Worm (Caenorhabditis elegans) whole organism, L4/young adult: Measurements from ENCODE around the gene T06A1.1.

Experiments used
- W03F9.2 ChIP-seq: fragments of 150-350 bp; optimal IDR thresholded peaks from 2 replicates; lab custom pipeline; 2014; ENCODE audit warnings: missing biosample characterization, missing genetic modification characterization
- dao-5 ChIP-seq: sonication (generic microtip); optimal IDR thresholded peaks from 2 replicates; lab custom pipeline; 2016; ENCODE audit warnings: missing genotype, missing genetic modification characterization, moderate library complexity, missing compliant biosample characterization
- him-1 ChIP-seq: sonication (generic microtip); optimal IDR thresholded peaks from 2 replicates; lab custom pipeline; 2016; ENCODE audit warnings: missing genotype, missing genetic modification reagents, missing genetic modification characterization, missing compliant biosample characterization

The T06A1.1 gene

ce11 chrV:1925487-1925886 is at the start of gene T06A1.1:
TSS of gene T06A1.1 (minus strand) at chrV:1925587.
- TF ChIP-seq dao-5 (tag; lab: Kevin White, UChicago), result no peak
- TF ChIP-seq W03F9.2 (tag; lab: Kevin White, UChicago), result no peak
- TF ChIP-seq him-1 (tag; lab: Kevin White, UChicago), result no peak

ce11 chrV:1975049-1975448 is 49.7 kb upstream of the T06A1.1 start, which contains the start of gene fbxa-201:
TSS of gene fbxa-201 (plus strand) at chrV:1975349.
- no peak for TF ChIP-seq him-1 (tag; lab: Kevin White, UChicago)
- TF ChIP-seq W03F9.2 (tag; lab: Kevin White, UChicago), result no peak
- TF ChIP-seq dao-5 (tag; lab: Kevin White, UChicago), result no peak

- TF ChIP-seq him-1 (tag; lab: Kevin White, UChicago), result no peak
- TF ChIP-seq dao-5 (tag; lab: Kevin White, UChicago), result no peak
- no peak for TF ChIP-seq W03F9.2 (tag; lab: Kevin White, UChicago)
These were observed 44.3 kb upstream of the T06A1.1 start for ce11 chrV:1969690-1970089.

- no peak for TF ChIP-seq him-1 (tag; lab: Kevin White, UChicago)
- no peak for TF ChIP-seq W03F9.2 (tag; lab: Kevin White, UChicago)
- no peak for TF ChIP-seq dao-5 (tag; lab: Kevin White, UChicago)
These were observed 43.8 kb upstream of the T06A1.1 start, which contains the start of gene acs-3 for ce11 chrV:1969228-1969627. TSS of gene acs-3 (plus strand) at chrV:1969528.

ce11 chrV:1968809-1969208 is 43.4 kb upstream of the T06A1.1 start:
- TF ChIP-seq him-1 (tag; lab: Kevin White, UChicago) (no peak), W03F9.2 (tag; lab: Kevin White, UChicago) (no peak), dao-5 (tag; lab: Kevin White, UChicago) (no peak)

ce11 chrV:1966962-1967361 is 41.6 kb upstream of the T06A1.1 start:
- TF ChIP-seq him-1 (tag; lab: Kevin White, UChicago) (no peak), W03F9.2 (tag; lab: Kevin White, UChicago) (no peak), dao-5 (tag; lab: Kevin White, UChicago) (no peak)

- TF ChIP-seq W03F9.2 (tag; lab: Kevin White, UChicago), result no peak
- TF ChIP-seq dao-5 (tag; lab: Kevin White, UChicago), result no peak
- no peak for TF ChIP-seq him-1 (tag; lab: Kevin White, UChicago)
These were observed 39.4 kb upstream of the T06A1.1 start, which contains the start of gene srj-15 for ce11 chrV:1964806-1965205. TSS of gene srj-15 (minus strand) at chrV:1964906.

ce11 chrV:1961453-1961852 is 36.1 kb upstream of the T06A1.1 start, which contains the start of gene Y40B10B.1:
TSS of gene Y40B10B.1 (minus strand) at chrV:1961553.
- TF ChIP-seq him-1 (tag; lab: Kevin White, UChicago) (no peak), W03F9.2 (tag; lab: Kevin White, UChicago) (no peak), dao-5 (tag; lab: Kevin White, UChicago) (no peak)

ce11 chrV:1957110-1957509 is 31.7 kb upstream of the T06A1.1 start, which contains the start of gene fipr-25:
TSS of gene fipr-25 (plus strand) at chrV:1957410.
- TF ChIP-seq W03F9.2 (tag; lab: Kevin White, UChicago), result no peak
- TF ChIP-seq dao-5 (tag; lab: Kevin White, UChicago), result no peak
- TF ChIP-seq him-1 (tag; lab: Kevin White, UChicago), result no peak

ce11 chrV:1955246-1955645 is 29.9 kb upstream of the T06A1.1 start:
- no peak for TF ChIP-seq dao-5 (tag; lab: Kevin White, UChicago)
- TF ChIP-seq W03F9.2 (tag; lab: Kevin White, UChicago), result no peak
- no peak for TF ChIP-seq him-1 (tag; lab: Kevin White, UChicago)

- no peak for TF ChIP-seq dao-5 (tag; lab: Kevin White, UChicago)
These were observed 20.5 kb upstream of the T06A1.1 start for ce11 chrV:1945875-1946274.

ce11 chrV:1943465-1943864 is 18.1 kb upstream of the T06A1.1 start:
- peak; percentile 48 for TF ChIP-seq him-1 (tag; lab: Kevin White, UChicago)
- TF ChIP-seq dao-5 (tag; lab: Kevin White, UChicago), result no peak
- no peak for TF ChIP-seq W03F9.2 (tag; lab: Kevin White, UChicago)

ce11 chrV:1940472-1941221 is 15.3 kb upstream of the T06A1.1 start:
- TF ChIP-seq dao-5 (tag; lab: Kevin White, UChicago) (no peak), him-1 (tag; lab: Kevin White, UChicago) (no peak), W03F9.2 (tag; lab: Kevin White, UChicago) (no peak)

ce11 chrV:1937963-1938362 is 12.6 kb upstream of the T06A1.1 start, which contains the start of gene glb-25:
TSS of gene glb-25 (plus strand) at chrV:1938263.
- TF ChIP-seq W03F9.2 (tag; lab: Kevin White, UChicago), result no peak
